Worm (Caenorhabditis elegans) whole organism, L2 larva: ENCODE data around the gene prde-1.

Experiments
- elt-1 ChIP-seq: fragments of 150-350 bp; optimal IDR thresholded peaks from 2 replicates; lab custom pipeline; 2014; ENCODE audit warnings: missing biosample characterization, missing genetic modification characterization
- gmeb-1 ChIP-seq: fragments of 150-350 bp; optimal IDR thresholded peaks from 2 replicates; lab custom pipeline; 2014; ENCODE audit warnings: missing biosample characterization, missing genetic modification characterization
- lsy-2 ChIP-seq, 2 experiments: fragments of 150-350 bp in 1 of 2; sonication (generic microtip) in 1 of 2; optimal IDR thresholded peaks; 2 replicates each; lab custom pipeline; 2014 to 2017; ENCODE audit warnings: missing biosample characterization in 2 of 2, missing genetic modification characterization in 2 of 2
- nhr-12 ChIP-seq: fragments of 150-350 bp; optimal IDR thresholded peaks from 2 replicates; lab custom pipeline; 2014; ENCODE audit warnings: missing biosample characterization, missing genetic modification characterization
- nhr-129 ChIP-seq: fragments of 150-350 bp; optimal IDR thresholded peaks from 2 replicates; lab custom pipeline; 2014; ENCODE audit warnings: missing biosample characterization, missing genetic modification characterization
- zag-1 ChIP-seq: fragments of 150-350 bp; optimal IDR thresholded peaks from 2 replicates; lab custom pipeline; 2014; ENCODE audit warnings: missing biosample characterization, missing genetic modification characterization

ce11 chrV:15566511-15567178, 28.6 kb downstream of the prde-1 start:
- TF ChIP-seq nhr-12, result no peak
- TF ChIP-seq nhr-129 (tag; lab: Kevin White, UChicago), result peak; percentile 97
- peak; percentile 70 for TF ChIP-seq gmeb-1 (tag; lab: Kevin White, UChicago)
- TF ChIP-seq lsy-2 (tag; optimal IDR thresholded peaks at IDR 0.05; lab: Kevin White, UChicago), result peak in 1 of 2 experiments; percentile 84
- no peak for TF ChIP-seq elt-1
- TF ChIP-seq zag-1 (tag; lab: Kevin White, UChicago), result no peak
